8 worm cellular contexts compared by ENCODE assay signal in the genomic region with DNA sequence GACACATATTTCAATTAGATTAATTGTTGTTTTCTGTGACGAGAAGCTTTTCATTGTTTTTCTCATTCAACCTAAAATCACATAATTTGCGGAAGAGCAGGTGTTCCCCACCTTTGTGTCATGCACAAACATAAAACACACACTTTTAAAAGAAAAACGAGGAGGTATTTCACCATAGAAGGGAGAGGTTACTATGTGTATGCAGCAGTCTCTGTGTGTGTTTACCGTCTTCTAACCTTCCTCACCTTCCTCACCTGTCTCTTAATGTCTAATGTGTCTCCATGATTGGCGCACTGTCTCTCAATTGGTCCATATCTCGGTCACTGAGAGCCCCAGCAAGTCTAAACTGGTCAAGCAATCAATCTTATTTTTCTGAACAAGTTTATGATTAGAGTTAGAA.
TF ChIP-seq lines count a peak whose summit lies in the region.

No protein-coding gene starts in this region.

TF ChIP-seq in whole organism, L1 larva, 84 proteins besides CTCF, POLR2A, EP300 and RAD21:
- TF ChIP-seq mef-2 (tag; optimal IDR thresholded peaks at IDR 0.05; lab: Kevin White, UChicago) (no peak), lin-14 (GFP tag; optimal IDR thresholded peaks at IDR 0.05; lab: Kevin White, UChicago) (peak; percentile 0), lin-35 (GFP tag; optimal IDR thresholded peaks at IDR 0.05; lab: Kevin White, UChicago) (peak in 1 of 2 experiments; percentile 15)

TF ChIP-seq in whole organism, L2 larva, 48 proteins besides CTCF, POLR2A, EP300 and RAD21:
- TF ChIP-seq nhr-25 (tag; optimal IDR thresholded peaks at IDR 0.05; lab: Kevin White, UChicago) = no peak
- peak; percentile 26 for TF ChIP-seq fos-1 (tag; optimal IDR thresholded peaks at IDR 0.05; lab: Kevin White, UChicago)
- no peak for TF ChIP-seq ztf-11 (tag; optimal IDR thresholded peaks at IDR 0.05; lab: Kevin White, UChicago)

TF ChIP-seq in whole organism, L3 larva, 47 proteins besides CTCF, POLR2A, EP300 and RAD21:
- TF ChIP-seq tbx-2 (tag; optimal IDR thresholded peaks at IDR 0.05; lab: Kevin White, UChicago) (no peak), pha-4 (tag; optimal IDR thresholded peaks at IDR 0.05; lab: Kevin White, UChicago) (peak; percentile 25), egl-27 (tag; optimal IDR thresholded peaks at IDR 0.05; lab: Kevin White, UChicago) (no peak), unc-39 (tag; optimal IDR thresholded peaks at IDR 0.05; lab: Kevin White, UChicago) (no peak)

TF ChIP-seq in whole organism, L4 larva, 104 proteins besides CTCF, POLR2A, EP300 and RAD21:
- no peak for TF ChIP-seq ceh-62 (tag; optimal IDR thresholded peaks at IDR 0.05; lab: Kevin White, UChicago)
- peak; percentile 12 for TF ChIP-seq nhr-28 (tag; optimal IDR thresholded peaks at IDR 0.05; lab: Kevin White, UChicago)
- TF ChIP-seq hlh-11 (tag; optimal IDR thresholded peaks at IDR 0.05; lab: Kevin White, UChicago) = peak; percentile 15
- TF ChIP-seq mes-2 (tag; optimal IDR thresholded peaks at IDR 0.05; lab: Kevin White, UChicago; ENCODE audit: poor library complexity, severe bottlenecking) = peak; percentile 35
- TF ChIP-seq daf-16 (GFP tag; optimal IDR thresholded peaks at IDR 0.05; lab: Kevin White, UChicago) = no peak
- TF ChIP-seq daf-16 (tag; optimal IDR thresholded peaks at IDR 0.05; lab: Kevin White, UChicago) = peak; percentile 77
- peak; percentile 50 for TF ChIP-seq pqm-1 (tag; optimal IDR thresholded peaks at IDR 0.05; lab: Kevin White, UChicago)
- TF ChIP-seq tag-97 (GFP tag; IDR thresholded peaks at IDR 0.05; lab: Robert Waterston, UW) = no peak

TF ChIP-seq in whole organism, early embryonic, 17 proteins besides CTCF, POLR2A, EP300 and RAD21:
- no peak for TF ChIP-seq ceh-13 (GFP tag; optimal IDR thresholded peaks at IDR 0.05; lab: Kevin White, UChicago)
- no peak for TF ChIP-seq pes-1 (GFP tag; IDR thresholded peaks at IDR 0.05; lab: Robert Waterston, UW)
- TF ChIP-seq ceh-36 (tag; optimal IDR thresholded peaks at IDR 0.05; lab: Kevin White, UChicago) = no peak
- peak; percentile 33 for TF ChIP-seq hmg-4 (GFP tag; optimal IDR thresholded peaks at IDR 0.05; lab: Kevin White, UChicago)
- no peak for TF ChIP-seq F13C5.2 (tag; optimal IDR thresholded peaks at IDR 0.05; lab: Kevin White, UChicago)

TF ChIP-seq in whole organism, late embryonic, 69 proteins besides CTCF, POLR2A, EP300 and RAD21:
- TF ChIP-seq Y22D7AL.16 (tag; optimal IDR thresholded peaks at IDR 0.05; lab: Kevin White, UChicago) (no peak), ttx-3 (tag; optimal IDR thresholded peaks at IDR 0.05; lab: Kevin White, UChicago) (no peak), pag-3 (tag; optimal IDR thresholded peaks at IDR 0.05; lab: Kevin White, UChicago; ENCODE audit: borderline replicate concordance) (no peak), nfya-1 (tag; optimal IDR thresholded peaks at IDR 0.05; lab: Kevin White, UChicago) (peak; percentile 53), ets-4 (tag; optimal IDR thresholded peaks at IDR 0.05; lab: Kevin White, UChicago) (no peak), fax-1 (tag; optimal IDR thresholded peaks at IDR 0.05; lab: Kevin White, UChicago) (no peak)

TF ChIP-seq in whole organism, mixed stage, embryonic, 35 proteins besides CTCF, POLR2A, EP300 and RAD21:
- peak; percentile 72 for TF ChIP-seq lin-32 (GFP tag; optimal IDR thresholded peaks at IDR 0.05; lab: Kevin White, UChicago)
- TF ChIP-seq ceh-39 (tag; optimal IDR thresholded peaks at IDR 0.05; lab: Kevin White, UChicago) = no peak
- TF ChIP-seq nhr-2 (tag; optimal IDR thresholded peaks at IDR 0.05; lab: Kevin White, UChicago) = peak; percentile 68
- no peak for TF ChIP-seq mep-1 (tag; optimal IDR thresholded peaks at IDR 0.05; lab: Kevin White, UChicago)
TF ChIP-seq in whole organism, mixed stage, embryonic: peak in this region for 2.

TF ChIP-seq in whole organism, young adult, 124 proteins besides CTCF, POLR2A, EP300 and RAD21:
- TF ChIP-seq pbrm-1 (GFP tag; IDR thresholded peaks at IDR 0.05; lab: Robert Waterston, UW) (no peak), cebp-1 (GFP tag; IDR thresholded peaks at IDR 0.05; lab: Robert Waterston, UW) (no peak), cebp-1 (tag; optimal IDR thresholded peaks at IDR 0.05; lab: Kevin White, UChicago) (peak; percentile 15)
TF ChIP-seq in whole organism, young adult: peak in this region for 1.
